Worm (Caenorhabditis elegans) whole organism, young adult: Measurements from ENCODE around the gene Y97E10AR.8.

Experiments
- B0019.2 ChIP-seq: fragments of 200-800 bp; sonication (Bioruptor generic); conservative IDR thresholded peaks from 2 replicates; pipeline ENCODE4 v1.3.6; 2022; ENCODE audit warnings: missing genetic modification reagents, missing genetic modification characterization, missing compliant biosample characterization
- B0336.3 ChIP-seq: fragments of 200-800 bp; sonication (Bioruptor generic); IDR thresholded peaks from 2 replicates; pipeline ENCODE4 v1.3.6; 2022; ENCODE audit warnings: missing genetic modification characterization, missing compliant biosample characterization
- F55B11.4 ChIP-seq: sonication (generic microtip); optimal IDR thresholded peaks from 2 replicates; lab custom pipeline; 2016; ENCODE audit warnings: missing compliant biosample characterization, missing genetic modification characterization, borderline replicate concordance; ENCODE audit not compliant: insufficient read depth
- F57A8.1 ChIP-seq: fragments of 200-800 bp; sonication (Bioruptor generic); optimal IDR thresholded peaks from 2 replicates; lab custom pipeline; 2018; ENCODE audit warnings: mild to moderate bottlenecking, missing genetic modification characterization, moderate library complexity, missing compliant biosample characterization
- K11D2.4 ChIP-seq: fragments of 200-800 bp; sonication (Bioruptor generic); IDR thresholded peaks from 2 replicates; pipeline ENCODE4 v1.3.6; 2022; ENCODE audit warnings: missing genetic modification reagents, missing genetic modification characterization, missing compliant biosample characterization
- Y95B8A.8 ChIP-seq: fragments of 200-800 bp; sonication (Bioruptor generic); IDR thresholded peaks from 2 replicates; pipeline ENCODE4 v1.3.6; 2022; ENCODE audit warnings: missing genetic modification reagents, missing genetic modification characterization, missing compliant biosample characterization
- ama-1 ChIP-seq, 3 experiments: fragments of 150-350 bp in 1 of 3; sonication (generic microtip) in 2 of 3; optimal IDR thresholded peaks; 2 replicates each; lab custom pipeline; 2014 to 2018; ENCODE audit warnings: missing biosample characterization in 2 of 3, missing genetic modification characterization in 2 of 3, missing genetic modification reagents in 2 of 3
- attf-6 ChIP-seq: fragments of 200-800 bp; sonication (Bioruptor generic); IDR thresholded peaks from 2 replicates; pipeline ENCODE4 v1.3.6; 2022; ENCODE audit warnings: missing genetic modification reagents, missing genetic modification characterization, missing compliant biosample characterization
- bed-1 ChIP-seq: fragments of 200-800 bp; sonication (Bioruptor generic); IDR thresholded peaks from 2 replicates; pipeline ENCODE4 v1.3.6; 2022; ENCODE audit warnings: missing genetic modification reagents, missing genetic modification characterization, missing compliant biosample characterization
- cebp-1 ChIP-seq, 2 experiments: fragments of 200-800 bp in 1 of 2; sonication (Bioruptor generic) in 1 of 2; sonication (generic microtip) in 1 of 2; IDR thresholded peaks in 1 of 2; optimal IDR thresholded peaks in 1 of 2; 2 replicates each; pipeline versions ENCODE4 v1.3.6 to Lab custom; 2017 to 2022; ENCODE audit warnings: missing compliant biosample characterization in 2 of 2, missing genetic modification characterization in 2 of 2, mild to moderate bottlenecking in 1 of 2, missing genetic modification reagents in 1 of 2, moderate library complexity in 1 of 2
- cebp-2 ChIP-seq: fragments of 200-800 bp; sonication (Bioruptor generic); IDR thresholded peaks from 2 replicates; pipeline ENCODE4 v1.3.6; 2022; ENCODE audit warnings: missing genetic modification characterization, missing compliant biosample characterization
- ceh-40 ChIP-seq: fragments of 200-800 bp; sonication (Bioruptor generic); IDR thresholded peaks from 2 replicates; pipeline ENCODE4 v1.3.6; 2022; ENCODE audit warnings: missing genetic modification characterization, missing compliant biosample characterization
- dox-1 ChIP-seq: fragments of 200-800 bp; sonication (Bioruptor generic); IDR thresholded peaks from 2 replicates; pipeline ENCODE4 v1.3.6; 2022; ENCODE audit warnings: missing genetic modification reagents, missing genetic modification characterization, missing compliant biosample characterization
- dpl-1 ChIP-seq: fragments of 150-350 bp; optimal IDR thresholded peaks from 2 replicates; lab custom pipeline; 2014; ENCODE audit warnings: missing biosample characterization, missing genetic modification reagents, missing genetic modification characterization
- egl-44 ChIP-seq: fragments of 200-800 bp; sonication (Bioruptor generic); IDR thresholded peaks from 2 replicates; pipeline ENCODE4 v1.3.6; 2022; ENCODE audit warnings: missing genetic modification reagents, missing genetic modification characterization, missing compliant biosample characterization
- ets-4 ChIP-seq: fragments of 200-800 bp; sonication (Bioruptor generic); optimal IDR thresholded peaks from 2 replicates; lab custom pipeline; 2018; ENCODE audit warnings: mild to moderate bottlenecking, missing genetic modification characterization, missing compliant biosample characterization
- hmg-20 ChIP-seq: fragments of 200-800 bp; sonication (Bioruptor generic); IDR thresholded peaks from 2 replicates; pipeline ENCODE4 v1.3.6; 2022; ENCODE audit warnings: missing genetic modification reagents, missing genetic modification characterization, missing compliant biosample characterization
- hrde-1 ChIP-seq: sonication (generic microtip); optimal IDR thresholded peaks from 2 replicates; lab custom pipeline; 2016; ENCODE audit warnings: missing genetic modification characterization, mild to moderate bottlenecking, missing compliant biosample characterization, moderate library complexity, missing genotype, missing genetic modification reagents, borderline replicate concordance
- let-526 ChIP-seq: fragments of 200-800 bp; sonication (Bioruptor generic); IDR thresholded peaks from 2 replicates; pipeline ENCODE4 v1.3.6; 2022; ENCODE audit warnings: missing genetic modification reagents, missing genetic modification characterization, missing compliant biosample characterization
- let-607 ChIP-seq, 2 experiments: fragments of 200-800 bp in 1 of 2; sonication (Bioruptor generic) in 1 of 2; sonication (generic microtip) in 1 of 2; optimal IDR thresholded peaks; 2 replicates each; lab custom pipeline; 2016 to 2018; ENCODE audit warnings: mild to moderate bottlenecking in 2 of 2, missing compliant biosample characterization in 2 of 2, missing genetic modification characterization in 2 of 2, moderate library complexity in 2 of 2, missing genotype in 1 of 2
- lin-35 ChIP-seq, 3 experiments: fragments of 150-350 bp in 2 of 3; sonication (generic microtip) in 1 of 3; optimal IDR thresholded peaks; 2 replicates each; lab custom pipeline; 2014 to 2018; ENCODE audit warnings: missing biosample characterization in 3 of 3, missing genetic modification characterization in 3 of 3, missing genetic modification reagents in 3 of 3
- lin-54 ChIP-seq: fragments of 200-800 bp; sonication (Bioruptor generic); optimal IDR thresholded peaks from 2 replicates; lab custom pipeline; 2018; ENCODE audit warnings: mild to moderate bottlenecking, missing genetic modification characterization, missing compliant biosample characterization
- madf-8 ChIP-seq: fragments of 200-800 bp; sonication (Bioruptor generic); conservative IDR thresholded peaks from 2 replicates; pipeline ENCODE4 v1.3.6; 2022; ENCODE audit warnings: missing genetic modification reagents, missing genetic modification characterization, missing compliant biosample characterization
- mes-4 ChIP-seq: sonication (generic microtip); optimal IDR thresholded peaks from 2 replicates; lab custom pipeline; 2016; ENCODE audit warnings: missing genotype, missing genetic modification characterization, missing compliant biosample characterization
- nhr-179 ChIP-seq: sonication (generic microtip); optimal IDR thresholded peaks from 2 replicates; lab custom pipeline; 2016; ENCODE audit warnings: mild to moderate bottlenecking, missing genetic modification characterization, missing compliant biosample characterization
- pha-4 ChIP-seq: fragments of 150-350 bp; sonication (generic microtip); optimal IDR thresholded peaks from 2 replicates; lab custom pipeline; 2014; ENCODE audit warnings: missing biosample characterization, missing genetic modification reagents, missing genetic modification characterization
- rcor-1 ChIP-seq: fragments of 200-800 bp; sonication (Bioruptor generic); IDR thresholded peaks from 2 replicates; pipeline ENCODE4 v1.3.6; 2022; ENCODE audit warnings: missing genetic modification reagents, missing genetic modification characterization, missing compliant biosample characterization
- repo-1 ChIP-seq: sonication (generic microtip); optimal IDR thresholded peaks from 2 replicates; lab custom pipeline; 2017; ENCODE audit warnings: mild to moderate bottlenecking, missing genetic modification characterization, missing compliant biosample characterization
- rpc-1 ChIP-seq, 2 experiments: fragments of 150-350 bp in 1 of 2; sonication (generic microtip) in 1 of 2; optimal IDR thresholded peaks; 2 replicates each; lab custom pipeline; 2014 to 2018; ENCODE audit warnings: missing biosample characterization in 1 of 2, missing genetic modification characterization in 1 of 2, missing genetic modification reagents in 1 of 2, missing genotype in 1 of 2
- sea-2 ChIP-seq: fragments of 200-800 bp; sonication (Bioruptor generic); IDR thresholded peaks from 2 replicates; pipeline ENCODE4 v1.3.6; 2022; ENCODE audit warnings: missing genetic modification characterization, missing compliant biosample characterization
- snpc-4 ChIP-seq, 5 experiments: fragments of 150-350 bp in 1 of 5; sonication (generic microtip) in 4 of 5; optimal IDR thresholded peaks; 2 replicates each; lab custom pipeline; 2014 to 2018; ENCODE audit warnings: missing genetic modification characterization in 5 of 5, missing biosample characterization in 3 of 5, antibody characterized with exemption in 2 of 5, mild to moderate bottlenecking in 2 of 5, missing compliant biosample characterization in 2 of 5, missing genotype in 2 of 5, moderate library complexity in 2 of 5, missing genetic modification reagents in 1 of 5
- tlf-1 ChIP-seq: fragments of 200-800 bp; sonication (Bioruptor generic); optimal IDR thresholded peaks from 2 replicates; lab custom pipeline; 2018; ENCODE audit warnings: mild to moderate bottlenecking, missing genetic modification characterization, missing compliant biosample characterization
- unc-62 ChIP-seq: fragments of 150-350 bp; optimal IDR thresholded peaks from 2 replicates; lab custom pipeline; 2014; ENCODE audit warnings: missing biosample characterization, missing genetic modification reagents, missing genetic modification characterization
- xnd-1 ChIP-seq: sonication (generic microtip); optimal IDR thresholded peaks from 2 replicates; lab custom pipeline; 2016; ENCODE audit warnings: missing genotype, missing genetic modification reagents, missing genetic modification characterization, missing compliant biosample characterization
- ztf-18 ChIP-seq: sonication (generic microtip); optimal IDR thresholded peaks from 2 replicates; lab custom pipeline; 2016; ENCODE audit warnings: missing genotype, mild to moderate bottlenecking, missing genetic modification characterization, missing compliant biosample characterization
- ztf-25 ChIP-seq: fragments of 200-800 bp; sonication (Bioruptor generic); IDR thresholded peaks from 2 replicates; pipeline ENCODE4 v1.3.6; 2022; ENCODE audit warnings: missing genetic modification reagents, missing genetic modification characterization, missing compliant biosample characterization

Y97E10AR.8 gene

DNA sequence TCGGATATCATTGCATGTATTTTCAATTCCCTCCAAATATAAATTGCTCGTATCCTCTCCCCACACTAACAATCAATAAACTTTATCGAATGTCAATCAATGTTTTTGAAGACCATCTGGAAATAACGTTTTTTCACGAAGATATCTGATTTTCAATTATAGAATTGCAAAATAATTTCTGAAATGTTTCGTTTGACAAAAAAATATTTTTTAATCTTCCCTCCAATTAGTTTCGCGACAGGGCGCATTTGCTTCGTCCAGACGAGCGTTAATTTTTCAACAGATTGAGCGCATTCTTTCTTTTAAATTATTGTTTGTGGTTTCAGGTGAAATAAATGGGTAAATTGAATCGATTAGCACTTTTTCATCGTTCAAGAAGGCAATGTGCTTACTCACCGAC, 26.0 kb downstream of the Y97E10AR.8 start, which contains the start of gene vars-1 (continued):
- TF ChIP-seq hmg-20 (GFP tag; lab: Robert Waterston, UW) (no peak), B0019.2 (GFP tag; lab: Robert Waterston, UW) (no peak), dpl-1 (GFP tag; lab: Kevin White, UChicago) (peak; percentile 42), xnd-1 (tag; lab: Kevin White, UChicago) (peak; percentile 46), K11D2.4 (no peak), madf-8 (no peak), let-607 (tag; optimal IDR thresholded peaks at IDR 0.05; lab: Kevin White, UChicago) (no peak), lin-54 (peak; percentile 88), cebp-2 (GFP tag; lab: Robert Waterston, UW) (no peak), dox-1 (GFP tag; lab: Robert Waterston, UW) (no peak), F55B11.4 (no peak), snpc-4 (GFP tag; optimal IDR thresholded peaks at IDR 0.05; lab: Kevin White, UChicago) (no peak), snpc-4 (tag; optimal IDR thresholded peaks at IDR 0.05; lab: Kevin White, UChicago) (peak in 2 of 4 experiments; percentile 11 to 50), tlf-1 (GFP tag; lab: Kevin White, UChicago) (peak; percentile 51), unc-62 (GFP tag; lab: Kevin White, UChicago) (no peak), attf-6 (peak; percentile 56; the same call in 1 of the 2 replicates)

DNA sequence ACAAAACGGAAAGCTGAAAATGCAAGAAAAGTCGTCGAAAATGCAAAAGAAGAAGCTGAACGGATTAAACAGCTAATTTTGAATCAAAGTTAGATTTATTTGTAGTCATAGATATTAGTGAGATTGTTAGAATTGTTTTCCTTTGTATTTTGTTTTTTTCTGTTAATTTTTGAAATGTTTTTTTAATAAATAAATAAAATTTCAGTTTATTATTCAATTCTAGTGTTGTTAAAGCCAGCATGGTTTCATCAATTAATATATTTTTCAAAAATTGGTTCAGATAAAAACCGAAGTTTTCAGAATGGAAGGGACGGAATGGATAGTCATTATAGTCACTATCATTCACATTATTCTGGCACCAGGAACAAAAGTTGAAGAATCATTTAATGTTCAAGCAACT, 29.7 kb downstream of the Y97E10AR.8 start, which contains the start of gene algn-12:
algn-12 (plus strand) TSS at position 301 of the 400 bp plus-strand sequence.
- TF ChIP-seq let-526 (GFP tag; lab: Robert Waterston, UW) (no peak), bed-1 (GFP tag; lab: Robert Waterston, UW) (no peak), ztf-25 (no peak), nhr-179 (tag; lab: Kevin White, UChicago) (no peak), repo-1 (tag; lab: Kevin White, UChicago) (no peak), hrde-1 (no peak), ama-1 (optimal IDR thresholded peaks at IDR 0.05; lab: Kevin White, UChicago) (no peak), ama-1 (GFP tag; optimal IDR thresholded peaks at IDR 0.05; lab: Kevin White, UChicago) (no peak), xnd-1 (tag; lab: Kevin White, UChicago) (no peak), F57A8.1 (GFP tag; lab: Kevin White, UChicago) (no peak), mes-4 (tag; lab: Kevin White, UChicago) (no peak), ets-4 (GFP tag; lab: Kevin White, UChicago) (no peak), rpc-1 (optimal IDR thresholded peaks at IDR 0.05; lab: Kevin White, UChicago) (no peak), rpc-1 (tag; optimal IDR thresholded peaks at IDR 0.05; lab: Kevin White, UChicago) (no peak), dox-1 (GFP tag; lab: Robert Waterston, UW) (no peak), B0336.3 (GFP tag; lab: Robert Waterston, UW) (no peak), sea-2 (GFP tag; lab: Robert Waterston, UW) (no peak), lin-35 (GFP tag; optimal IDR thresholded peaks at IDR 0.05; lab: Kevin White, UChicago) (no peak), egl-44 (GFP tag; lab: Robert Waterston, UW) (no peak), ceh-40 (GFP tag; lab: Robert Waterston, UW) (no peak), cebp-1 (GFP tag; IDR thresholded peaks at IDR 0.05; lab: Robert Waterston, UW) (no peak), cebp-1 (tag; optimal IDR thresholded peaks at IDR 0.05; lab: Kevin White, UChicago) (no peak), pha-4 (tag; lab: Kevin White, UChicago) (no peak)

ce11 chrV:8035947-8036346, 30.8 kb downstream of the Y97E10AR.8 start, which contains the start of gene ZC513.14:
TSS of gene ZC513.14 (minus strand) at chrV:8036047.
- TF ChIP-seq rcor-1 (no peak), ztf-18 (tag; lab: Kevin White, UChicago) (no peak), Y95B8A.8 (GFP tag; lab: Robert Waterston, UW) (no peak), sea-2 (GFP tag; lab: Robert Waterston, UW) (no peak), egl-44 (GFP tag; lab: Robert Waterston, UW) (no peak), cebp-2 (GFP tag; lab: Robert Waterston, UW) (no peak)
